Worm (Caenorhabditis elegans) whole organism, early embryonic: ENCODE results near the gene hil-6.

ENCODE experiments used
- B0310.2 ChIP-seq: sonication (generic microtip); optimal IDR thresholded peaks from 2 replicates; lab custom pipeline; 2016; ENCODE audit warnings: mild to moderate bottlenecking, missing genetic modification characterization, missing compliant biosample characterization
- F13C5.2 ChIP-seq: sonication (generic microtip); optimal IDR thresholded peaks from 2 replicates; lab custom pipeline; 2017; ENCODE audit warnings: mild to moderate bottlenecking, missing genetic modification characterization, inconsistent platforms, missing compliant biosample characterization
- aly-1 ChIP-seq: sonication (generic microtip); optimal IDR thresholded peaks from 2 replicates; lab custom pipeline; 2016; ENCODE audit warnings: missing genetic modification characterization, missing compliant biosample characterization
- ama-1 ChIP-seq: fragments of 150-350 bp; optimal IDR thresholded peaks from 2 replicates; lab custom pipeline; 2014
- ceh-13 ChIP-seq: fragments of 200-800 bp; sonication (Bioruptor generic); optimal IDR thresholded peaks from 2 replicates; lab custom pipeline; 2018; ENCODE audit warnings: mild to moderate bottlenecking, missing genetic modification characterization, missing compliant biosample characterization
- ceh-36 ChIP-seq: sonication (generic microtip); optimal IDR thresholded peaks from 2 replicates; lab custom pipeline; 2016; ENCODE audit warnings: missing genetic modification characterization, inconsistent platforms, missing compliant biosample characterization
- ets-7 ChIP-seq: sonication (generic microtip); optimal IDR thresholded peaks from 2 replicates; lab custom pipeline; 2016; ENCODE audit warnings: missing genotype, missing genetic modification characterization, missing compliant biosample characterization
- flt-1 ChIP-seq: fragments of 200-800 bp; sonication (Bioruptor generic); IDR thresholded peaks from 2 replicates; pipeline ENCODE4 v1.3.6; 2022; ENCODE audit warnings: missing genetic modification characterization, missing compliant biosample characterization
- hmbx-1 ChIP-seq: sonication (generic microtip); optimal IDR thresholded peaks from 2 replicates; lab custom pipeline; 2016; ENCODE audit warnings: mild to moderate bottlenecking, missing genetic modification characterization, missing compliant biosample characterization
- hmg-4 ChIP-seq: fragments of 200-800 bp; sonication (Bioruptor generic); optimal IDR thresholded peaks from 2 replicates; lab custom pipeline; 2018; ENCODE audit warnings: mild to moderate bottlenecking, missing genetic modification characterization, missing compliant biosample characterization
- hnd-1 ChIP-seq: sonication (generic microtip); optimal IDR thresholded peaks from 2 replicates; lab custom pipeline; 2016; ENCODE audit warnings: missing genetic modification characterization, missing compliant biosample characterization
- pes-1 ChIP-seq: fragments of 200-800 bp; sonication (Bioruptor generic); IDR thresholded peaks from 2 replicates; pipeline ENCODE4 v1.3.6; 2022; ENCODE audit warnings: missing genetic modification reagents, missing genetic modification characterization, missing compliant biosample characterization
- scrt-1 ChIP-seq: fragments of 200-800 bp; sonication (Bioruptor generic); IDR thresholded peaks from 2 replicates; pipeline ENCODE4 v1.3.6; 2022; ENCODE audit warnings: missing genetic modification characterization, missing compliant biosample characterization
- sea-1 ChIP-seq: fragments of 200-800 bp; sonication (Bioruptor generic); conservative IDR thresholded peaks from 2 replicates; pipeline ENCODE4 v1.3.6; 2022; ENCODE audit warnings: missing genetic modification characterization, missing compliant biosample characterization
- tbx-11 ChIP-seq: fragments of 200-800 bp; sonication (Bioruptor generic); IDR thresholded peaks from 2 replicates; pipeline ENCODE4 v1.3.6; 2022; ENCODE audit warnings: missing genetic modification characterization, missing compliant biosample characterization
- tbx-37 ChIP-seq: fragments of 200-800 bp; sonication (Bioruptor generic); conservative IDR thresholded peaks from 2 replicates; pipeline ENCODE4 v1.3.6; 2022; ENCODE audit warnings: missing genetic modification reagents, missing genetic modification characterization, missing compliant biosample characterization
- tra-4 ChIP-seq: sonication (generic microtip); optimal IDR thresholded peaks from 2 replicates; lab custom pipeline; 2017; ENCODE audit warnings: missing genetic modification characterization, missing compliant biosample characterization

hil-6 gene

ce11 chrV:2030661-2031060, 693 bp downstream of the hil-6 start:
- TF ChIP-seq ets-7 (tag; lab: Kevin White, UChicago): no peak
- TF ChIP-seq sea-1 (GFP tag; lab: Robert Waterston, UW): no peak
- TF ChIP-seq ama-1 (lab: Kevin White, UChicago): no peak
- no peak for TF ChIP-seq tbx-11 (GFP tag; lab: Robert Waterston, UW)
- TF ChIP-seq ceh-13: no peak
- TF ChIP-seq hmbx-1 (tag; lab: Kevin White, UChicago): no peak
- no peak for TF ChIP-seq aly-1
- no peak for TF ChIP-seq flt-1 (GFP tag; lab: Robert Waterston, UW)
- no peak for TF ChIP-seq hnd-1
- no peak for TF ChIP-seq F13C5.2 (tag; lab: Kevin White, UChicago)
- TF ChIP-seq scrt-1 (GFP tag; lab: Robert Waterston, UW): no peak
- TF ChIP-seq tra-4 (tag; lab: Kevin White, UChicago): no peak
- TF ChIP-seq B0310.2: no peak
- no peak for TF ChIP-seq ceh-36 (tag; lab: Kevin White, UChicago)
- no peak for TF ChIP-seq tbx-37 (GFP tag; lab: Robert Waterston, UW)
- no peak for TF ChIP-seq hmg-4 (GFP tag; lab: Kevin White, UChicago)
- TF ChIP-seq pes-1 (GFP tag; lab: Robert Waterston, UW): no peak

- TF ChIP-seq aly-1: no peak
- TF ChIP-seq pes-1 (GFP tag; lab: Robert Waterston, UW): no peak
- TF ChIP-seq ama-1 (lab: Kevin White, UChicago): no peak
- no peak for TF ChIP-seq flt-1 (GFP tag; lab: Robert Waterston, UW)
- TF ChIP-seq tbx-37 (GFP tag; lab: Robert Waterston, UW): no peak
- no peak for TF ChIP-seq ceh-36 (tag; lab: Kevin White, UChicago)
- no peak for TF ChIP-seq ets-7 (tag; lab: Kevin White, UChicago)
- TF ChIP-seq scrt-1 (GFP tag; lab: Robert Waterston, UW): no peak
- no peak for TF ChIP-seq ceh-13
- no peak for TF ChIP-seq sea-1 (GFP tag; lab: Robert Waterston, UW)
- TF ChIP-seq hmg-4 (GFP tag; lab: Kevin White, UChicago): no peak
- TF ChIP-seq F13C5.2 (tag; lab: Kevin White, UChicago): no peak
- TF ChIP-seq hnd-1: no peak
- TF ChIP-seq hmbx-1 (tag; lab: Kevin White, UChicago): no peak
- TF ChIP-seq tra-4 (tag; lab: Kevin White, UChicago): no peak
Observed at ce11 chrV:2029877-2030276, 1.5 kb downstream of the hil-6 start, which contains the start of gene F59A7.12. Gene F59A7.12, plus strand, starts transcription at chrV:2030177.

- TF ChIP-seq ama-1 (lab: Kevin White, UChicago) (no peak), tbx-37 (GFP tag; lab: Robert Waterston, UW) (no peak), ceh-36 (tag; lab: Kevin White, UChicago) (no peak), scrt-1 (GFP tag; lab: Robert Waterston, UW) (no peak), hmg-4 (GFP tag; lab: Kevin White, UChicago) (no peak), B0310.2 (no peak), flt-1 (GFP tag; lab: Robert Waterston, UW) (no peak), ceh-13 (no peak), hnd-1 (no peak), tbx-11 (GFP tag; lab: Robert Waterston, UW) (no peak), pes-1 (GFP tag; lab: Robert Waterston, UW) (no peak), aly-1 (no peak), F13C5.2 (tag; lab: Kevin White, UChicago) (no peak), ets-7 (tag; lab: Kevin White, UChicago) (no peak), sea-1 (GFP tag; lab: Robert Waterston, UW) (no peak), tra-4 (tag; lab: Kevin White, UChicago) (no peak)
Observed at ce11 chrV:2027787-2028186, 3.6 kb downstream of the hil-6 start, which contains the start of gene srab-13. Gene srab-13, minus strand, starts transcription at chrV:2027887.

ce11 chrV:2022374-2022773, 9.0 kb downstream of the hil-6 start, which contains the start of gene F59A7.5:
Gene F59A7.5, plus strand, starts transcription at chrV:2022674.
- TF ChIP-seq tbx-11 (GFP tag; lab: Robert Waterston, UW) (no peak), hmg-4 (GFP tag; lab: Kevin White, UChicago) (no peak), hmbx-1 (tag; lab: Kevin White, UChicago) (no peak), pes-1 (GFP tag; lab: Robert Waterston, UW) (no peak), sea-1 (GFP tag; lab: Robert Waterston, UW) (no peak), ceh-13 (no peak), B0310.2 (no peak), tbx-37 (GFP tag; lab: Robert Waterston, UW) (no peak), ama-1 (lab: Kevin White, UChicago) (no peak), tra-4 (tag; lab: Kevin White, UChicago) (no peak), scrt-1 (GFP tag; lab: Robert Waterston, UW) (no peak), ets-7 (tag; lab: Kevin White, UChicago) (no peak), hnd-1 (no peak), F13C5.2 (tag; lab: Kevin White, UChicago) (no peak), aly-1 (no peak), flt-1 (GFP tag; lab: Robert Waterston, UW) (no peak), ceh-36 (tag; lab: Kevin White, UChicago) (no peak)

- TF ChIP-seq aly-1 (no peak), ama-1 (lab: Kevin White, UChicago) (no peak), hmbx-1 (tag; lab: Kevin White, UChicago) (no peak), pes-1 (GFP tag; lab: Robert Waterston, UW) (no peak), flt-1 (GFP tag; lab: Robert Waterston, UW) (no peak), hmg-4 (GFP tag; lab: Kevin White, UChicago) (no peak)
Observed at ce11 chrV:2021283-2021682, 10.1 kb downstream of the hil-6 start.

- TF ChIP-seq tbx-37 (GFP tag; lab: Robert Waterston, UW) (no peak), hnd-1 (no peak), sea-1 (GFP tag; lab: Robert Waterston, UW) (no peak), B0310.2 (no peak), hmg-4 (GFP tag; lab: Kevin White, UChicago) (no peak), ceh-36 (tag; lab: Kevin White, UChicago) (no peak), F13C5.2 (tag; lab: Kevin White, UChicago) (no peak), pes-1 (GFP tag; lab: Robert Waterston, UW) (no peak), ama-1 (lab: Kevin White, UChicago) (no peak), hmbx-1 (tag; lab: Kevin White, UChicago) (no peak), ets-7 (tag; lab: Kevin White, UChicago) (no peak), flt-1 (GFP tag; lab: Robert Waterston, UW) (no peak)
Observed at ce11 chrV:2018689-2019088, 12.7 kb downstream of the hil-6 start, which contains the start of gene F59A7.14. Gene F59A7.14, plus strand, starts transcription at chrV:2018989.
